Fruit fly (Drosophila melanogaster): ENCODE measurements around the gene DIP-gamma.

DIP-gamma gene

dm6 chr3R:28904816-28905435 lies 65.2 kb downstream of the DIP-gamma start (continued):
- peak; percentile 88 for TF ChIP-seq CG2889 (GFP tag; IDR thresholded peaks at IDR 0.05)
- TF ChIP-seq CG16779 (GFP tag; IDR thresholded peaks at IDR 0.05), result peak; percentile 77
- peak; percentile 35; the same call in 1 of the 2 replicates for TF ChIP-seq peb (GFP tag; IDR thresholded peaks at IDR 0.05)
- TF ChIP-seq D19B (GFP tag; optimal IDR thresholded peaks at IDR 0.05), result peak; percentile 54
- TF ChIP-seq NC2α (GFP tag; optimal IDR thresholded peaks at IDR 0.05), result peak; percentile 22
- TF ChIP-seq Hey (tag; optimal IDR thresholded peaks at IDR 0.05), result no peak
- TF ChIP-seq fru (optimal IDR thresholded peaks at IDR 0.05), result no peak
- TF ChIP-seq CG32532 (GFP tag; IDR thresholded peaks at IDR 0.05), result peak; percentile 93
- TF ChIP-seq Sox100B (GFP tag; optimal IDR thresholded peaks at IDR 0.05), result no peak
- peak; percentile 47 for TF ChIP-seq CG9727 (GFP tag; optimal IDR thresholded peaks at IDR 0.05)
- TF ChIP-seq sisA (GFP tag; IDR thresholded peaks at IDR 0.05), result peak; percentile 78
- TF ChIP-seq tap (tag; optimal IDR thresholded peaks at IDR 0.05), result peak; percentile 57
- no peak for TF ChIP-seq Lhr (GFP tag; optimal IDR thresholded peaks at IDR 0.05)
- peak; percentile 55 for TF ChIP-seq NK7.1 (GFP tag; optimal IDR thresholded peaks at IDR 0.05)
- TF ChIP-seq B-H1 (GFP tag; IDR thresholded peaks at IDR 0.05), result peak; percentile 67; the same call in 2 of the 3 replicates
- TF ChIP-seq Asciz (GFP tag; optimal IDR thresholded peaks at IDR 0.05), result peak; percentile 16
- peak; percentile 72 for TF ChIP-seq CG6272 (GFP tag; IDR thresholded peaks at IDR 0.05)
- peak; percentile 59 for TF ChIP-seq ap (GFP tag; IDR thresholded peaks at IDR 0.05)
- TF ChIP-seq Usf (GFP tag; optimal IDR thresholded peaks at IDR 0.05), result peak; percentile 47
- peak; percentile 84 for TF ChIP-seq sob (GFP tag; IDR thresholded peaks at IDR 0.05)
- peak; percentile 73 for TF ChIP-seq emc (GFP tag; optimal IDR thresholded peaks at IDR 0.05)
- TF ChIP-seq Chrac-16 (GFP tag; optimal IDR thresholded peaks at IDR 0.05), result peak; percentile 70
- peak; percentile 93 for TF ChIP-seq CG12769 (tag; optimal IDR thresholded peaks at IDR 0.05)
- TF ChIP-seq bigmax (GFP tag; optimal IDR thresholded peaks at IDR 0.05), result no peak
- TF ChIP-seq CG33557 (GFP tag; optimal IDR thresholded peaks at IDR 0.05), result no peak
- TF ChIP-seq Hr3 (GFP tag; optimal IDR thresholded peaks at IDR 0.05), result peak; percentile 65
- TF ChIP-seq CG15601 (tag; optimal IDR thresholded peaks at IDR 0.05), result peak; percentile 24
- no peak for TF ChIP-seq Scr (GFP tag; IDR thresholded peaks at IDR 0.05; ENCODE audit: partially characterized antibody)
- TF ChIP-seq CG7357 (GFP tag; IDR thresholded peaks at IDR 0.05), result peak; percentile 74
- TF ChIP-seq CG17359 (tag; optimal IDR thresholded peaks at IDR 0.05), result peak; percentile 68
- peak; percentile 56 for TF ChIP-seq HHEX (GFP tag; optimal IDR thresholded peaks at IDR 0.05)
- TF ChIP-seq tio (GFP tag; optimal IDR thresholded peaks at IDR 0.05), result no peak
- TF ChIP-seq GATAe (GFP tag; conservative IDR thresholded peaks at IDR 0.05), result 0 out of 2 replicates have a peak, but pooled peaks have one; percentile 29
- no peak; the same call in 2 of the 3 replicates for TF ChIP-seq jigr1 (GFP tag; IDR thresholded peaks at IDR 0.05)
- peak; percentile 94 for TF ChIP-seq CG9932 (GFP tag; IDR thresholded peaks at IDR 0.05)
- peak; percentile 8 for TF ChIP-seq Jarid2 (GFP tag; optimal IDR thresholded peaks at IDR 0.05)
- peak; percentile 54 for TF ChIP-seq CG18599 (GFP tag; optimal IDR thresholded peaks at IDR 0.05)
- peak; percentile 79 for TF ChIP-seq CG31224 (GFP tag; IDR thresholded peaks at IDR 0.05)
- TF ChIP-seq sr (GFP tag; IDR thresholded peaks at IDR 0.05), result peak; percentile 54; the same call in 2 of the 3 replicates
- TF ChIP-seq CG15011 (GFP tag; optimal IDR thresholded peaks at IDR 0.05), result peak; percentile 29
- peak; percentile 86 for TF ChIP-seq Gug (GFP tag; IDR thresholded peaks at IDR 0.05)
- peak; percentile 31 for TF ChIP-seq CG10654 (GFP tag; optimal IDR thresholded peaks at IDR 0.05)
- no peak; the same call in 2 of the 3 replicates for TF ChIP-seq CG6175 (GFP tag; IDR thresholded peaks at IDR 0.05)
- TF ChIP-seq CG8290 (GFP tag; optimal IDR thresholded peaks at IDR 0.05), result no peak
- peak in 1 of 2 experiments; percentile 93 for TF ChIP-seq CG8290 (tag; optimal IDR thresholded peaks at IDR 0.05)
- TF ChIP-seq CG12236 (GFP tag; optimal IDR thresholded peaks at IDR 0.05), result peak; percentile 32
- TF ChIP-seq gcm (GFP tag; optimal IDR thresholded peaks at IDR 0.05), result peak; percentile 42
- TF ChIP-seq CG42726 (GFP tag; IDR thresholded peaks at IDR 0.05; ENCODE audit: partially characterized antibody), result no peak
- peak; percentile 33 for TF ChIP-seq CG10274 (GFP tag; optimal IDR thresholded peaks at IDR 0.05)
- no peak for TF ChIP-seq CG7987 (GFP tag; optimal IDR thresholded peaks at IDR 0.05)

Measured in whole organism, embryonic.